Worm (Caenorhabditis elegans) whole organism, L3 larva: ENCODE data around the gene dsl-5.

ENCODE experiments used
- ama-1 ChIP-seq: fragments of 150-350 bp; optimal IDR thresholded peaks from 2 replicates; lab custom pipeline; 2018
- ceh-28 ChIP-seq: fragments of 150-350 bp; optimal IDR thresholded peaks from 2 replicates; lab custom pipeline; 2014; ENCODE audit warnings: missing biosample characterization, missing genetic modification reagents, missing genetic modification characterization
- daf-12 ChIP-seq: fragments of 150-350 bp; optimal IDR thresholded peaks from 2 replicates; lab custom pipeline; 2014; ENCODE audit warnings: missing biosample characterization, missing genetic modification reagents, missing genetic modification characterization
- egl-27 ChIP-seq: sonication (generic microtip); optimal IDR thresholded peaks from 4 replicates; lab custom pipeline; 2017; ENCODE audit warnings: missing biosample characterization, missing genetic modification reagents, missing genetic modification characterization
- nhr-23 ChIP-seq: fragments of 150-350 bp; optimal IDR thresholded peaks from 2 replicates; lab custom pipeline; 2014; ENCODE audit warnings: missing biosample characterization, missing genetic modification reagents, missing genetic modification characterization
- nhr-237 ChIP-seq: fragments of 150-350 bp; optimal IDR thresholded peaks from 2 replicates; lab custom pipeline; 2014; ENCODE audit warnings: missing biosample characterization, missing genetic modification characterization
- nhr-25 ChIP-seq: sonication (generic microtip); optimal IDR thresholded peaks from 2 replicates; lab custom pipeline; 2017; ENCODE audit warnings: missing biosample characterization, missing genetic modification characterization
- nhr-77 ChIP-seq: fragments of 150-350 bp; optimal IDR thresholded peaks from 2 replicates; lab custom pipeline; 2014; ENCODE audit warnings: missing biosample characterization, missing genetic modification characterization
- pha-4 ChIP-seq: fragments of 150-350 bp; optimal IDR thresholded peaks from 2 replicates; lab custom pipeline; 2014; ENCODE audit warnings: missing biosample characterization, missing genetic modification reagents, missing genetic modification characterization
- pqm-1 ChIP-seq: fragments of 150-350 bp; optimal IDR thresholded peaks from 2 replicates; lab custom pipeline; 2017; ENCODE audit warnings: missing biosample characterization, missing genetic modification characterization, inconsistent platforms
- snpc-4 ChIP-seq: fragments of 150-350 bp; optimal IDR thresholded peaks from 2 replicates; lab custom pipeline; 2014; ENCODE audit warnings: missing biosample characterization, missing genetic modification characterization
- tbx-2 ChIP-seq: sonication (generic microtip); optimal IDR thresholded peaks from 2 replicates; lab custom pipeline; 2016; ENCODE audit warnings: mild to moderate bottlenecking, missing genetic modification characterization, missing compliant biosample characterization
- unc-39 ChIP-seq: sonication (generic microtip); optimal IDR thresholded peaks from 4 replicates; lab custom pipeline; 2017; ENCODE audit warnings: missing biosample characterization, missing genetic modification characterization

- TF ChIP-seq ceh-28 (tag; lab: Kevin White, UChicago): no peak
- TF ChIP-seq ama-1 (lab: Kevin White, UChicago): no peak
- no peak for TF ChIP-seq nhr-237 (tag; lab: Kevin White, UChicago)
- no peak for TF ChIP-seq nhr-23 (tag; lab: Kevin White, UChicago)
- TF ChIP-seq nhr-77 (tag; lab: Kevin White, UChicago): no peak
- no peak for TF ChIP-seq unc-39 (tag; lab: Kevin White, UChicago)
- no peak for TF ChIP-seq snpc-4 (tag; lab: Kevin White, UChicago)
- no peak for TF ChIP-seq pha-4 (tag; lab: Kevin White, UChicago)
- TF ChIP-seq pqm-1 (tag; lab: Kevin White, UChicago): no peak
- TF ChIP-seq tbx-2: no peak
- no peak for TF ChIP-seq nhr-25 (tag; lab: Kevin White, UChicago)
- no peak for TF ChIP-seq egl-27
- TF ChIP-seq daf-12 (tag; lab: Kevin White, UChicago): no peak
Measured at ce11 chrIV:11659794-11660312, 39.0 kb upstream of the dsl-5 start, which contains the start of gene ZK792.1.
